Worm (Caenorhabditis elegans) whole organism, midembryonic: ENCODE results near the gene W06D11.3.

Source experiments
- cog-1 ChIP-seq: sonication (generic microtip); optimal IDR thresholded peaks from 2 replicates; lab custom pipeline; 2016; ENCODE audit warnings: missing genetic modification characterization, missing compliant biosample characterization
- flt-1 ChIP-seq: fragments of 200-800 bp; sonication (Bioruptor generic); IDR thresholded peaks from 2 replicates; pipeline ENCODE4 v1.3.6; 2022; ENCODE audit warnings: missing genetic modification characterization, missing compliant biosample characterization
- klf-2 ChIP-seq: fragments of 200-800 bp; sonication (Bioruptor generic); conservative IDR thresholded peaks from 2 replicates; pipeline ENCODE4 v1.3.6; 2022; ENCODE audit warnings: missing genetic modification reagents, missing genetic modification characterization, missing compliant biosample characterization
- ref-1 ChIP-seq: fragments of 200-800 bp; sonication (Bioruptor generic); conservative IDR thresholded peaks from 2 replicates; pipeline ENCODE4 v1.3.6; 2022; ENCODE audit warnings: missing genetic modification reagents, missing genetic modification characterization, missing compliant biosample characterization
- ztf-29 ChIP-seq: fragments of 200-800 bp; sonication (Bioruptor generic); IDR thresholded peaks from 2 replicates; pipeline ENCODE4 v1.3.6; 2022; ENCODE audit warnings: missing genetic modification reagents, missing genetic modification characterization, missing compliant biosample characterization

DNA sequence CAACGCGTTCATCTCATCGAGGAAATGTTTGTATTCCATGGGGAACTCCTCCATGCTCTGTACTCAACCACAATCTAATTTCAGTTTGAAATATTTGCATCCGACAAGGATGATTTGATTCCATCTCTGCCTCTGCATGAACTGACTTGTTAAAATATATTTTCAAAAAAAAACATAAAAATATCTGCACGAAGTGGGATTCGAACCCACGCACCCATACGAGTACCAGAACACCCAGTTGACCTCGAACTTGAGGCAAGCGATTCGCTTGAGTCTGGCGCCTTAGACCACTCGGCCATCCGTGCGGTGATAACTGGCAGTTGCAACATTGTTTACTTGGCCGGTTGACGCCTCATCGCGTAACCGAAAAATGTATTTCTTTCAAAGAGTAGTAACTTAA, 49.3 kb downstream of the W06D11.3 start:
- TF ChIP-seq ztf-29 (GFP tag; lab: Robert Waterston, UW), result 0 out of 2 replicates have a peak, but pooled peaks have one; percentile 31
- no peak for TF ChIP-seq cog-1
- no peak for TF ChIP-seq flt-1
- TF ChIP-seq ref-1 (GFP tag; lab: Robert Waterston, UW), result 0 out of 2 replicates have a peak, but pooled peaks have one; percentile 21
- no peak; the same call in 1 of the 2 replicates for TF ChIP-seq klf-2 (GFP tag; lab: Robert Waterston, UW)
